Fruit fly (Drosophila melanogaster) S2 (cell line): ENCODE results near the gene Cka.

Source experiments
- CG8478 ChIP-seq: fragments of >200 bp; optimal IDR thresholded peaks from 2 replicates; lab custom pipeline; 2018
- CTCF ChIP-seq, 2 experiments: fragments of >200 bp; optimal IDR thresholded peaks; 2 replicates each; lab custom pipeline; 2018

Gene Cka

dm6 chr2L:7998080-7998457 is 32.5 kb upstream of the Cka start, which contains the start of gene CG7227:
Gene CG7227, minus strand, starts transcription at chr2L:7998151.
- TF ChIP-seq CG8478 (no peak), CTCF (optimal IDR thresholded peaks at IDR 0.05; lab: Kevin White, UChicago) (no peak)

dm6 chr2L:7998655-7999054 is 31.9 kb upstream of the Cka start, which contains the start of gene Sirup:
Gene Sirup, plus strand, starts transcription at chr2L:7998869.
- TF ChIP-seq CTCF (optimal IDR thresholded peaks at IDR 0.05; lab: Kevin White, UChicago) = peak; percentile 65 to 73
- no peak for TF ChIP-seq CG8478

dm6 chr2L:8000578-8001040 is 29.9 kb upstream of the Cka start:
- TF ChIP-seq CG8478 (no peak), CTCF (optimal IDR thresholded peaks at IDR 0.05; lab: Kevin White, UChicago) (no peak)

- TF ChIP-seq CG8478 (no peak), CTCF (optimal IDR thresholded peaks at IDR 0.05; lab: Kevin White, UChicago) (no peak)
Measured at dm6 chr2L:8001694-8002627, 28.6 kb upstream of the Cka start.

- TF ChIP-seq CTCF (optimal IDR thresholded peaks at IDR 0.05; lab: Kevin White, UChicago) = no peak
- no peak for TF ChIP-seq CG8478
Measured at dm6 chr2L:8004072-8004471, 26.4 kb upstream of the Cka start, which contains the start of gene Wwox. Gene Wwox, minus strand, starts transcription at chr2L:8004286.

dm6 chr2L:8006038-8006437 is 24.5 kb upstream of the Cka start:
- no peak for TF ChIP-seq CTCF (optimal IDR thresholded peaks at IDR 0.05; lab: Kevin White, UChicago)
- TF ChIP-seq CG8478 = no peak

- TF ChIP-seq CTCF (optimal IDR thresholded peaks at IDR 0.05; lab: Kevin White, UChicago) (no peak), CG8478 (no peak)
Measured at dm6 chr2L:8007160-8007876, 23.2 kb upstream of the Cka start, which contains the start of gene Spn28Dc. Gene Spn28Dc, minus strand, starts transcription at chr2L:8007210.

dm6 chr2L:8009283-8010211 is 21.0 kb upstream of the Cka start, which contains the start of gene CG12560:
Gene CG12560, minus strand, starts transcription at chr2L:8009477.
- TF ChIP-seq CG8478 = no peak
- TF ChIP-seq CTCF (optimal IDR thresholded peaks at IDR 0.05; lab: Kevin White, UChicago) = no peak

- TF ChIP-seq CG8478 (no peak), CTCF (optimal IDR thresholded peaks at IDR 0.05; lab: Kevin White, UChicago) (no peak)
Measured at dm6 chr2L:8010602-8011455, 19.7 kb upstream of the Cka start, which contains the start of the genes Glyat and Tg. Gene Glyat, minus strand, starts transcription at chr2L:8010652. Gene Tg, plus strand, starts transcription at chr2L:8011405.

dm6 chr2L:8012551-8012950 is 18.0 kb upstream of the Cka start:
- TF ChIP-seq CTCF (optimal IDR thresholded peaks at IDR 0.05; lab: Kevin White, UChicago) (no peak), CG8478 (no peak)

dm6 chr2L:8024325-8024724 is 6.2 kb upstream of the Cka start:
- peak; percentile 76 to 80 for TF ChIP-seq CTCF (optimal IDR thresholded peaks at IDR 0.05; lab: Kevin White, UChicago)
- TF ChIP-seq CG8478 = no peak

dm6 chr2L:8029160-8029852 is 1.2 kb upstream of the Cka start, which contains the start of gene baf:
Gene baf, plus strand, starts transcription at chr2L:8029462.
- TF ChIP-seq CTCF (optimal IDR thresholded peaks at IDR 0.05; lab: Kevin White, UChicago) = peak; percentile 22 to 40
- TF ChIP-seq CG8478 = no peak

dm6 chr2L:8030102-8030501 is 419 bp upstream of the Cka start:
- TF ChIP-seq CTCF (optimal IDR thresholded peaks at IDR 0.05; lab: Kevin White, UChicago) (no peak), CG8478 (no peak)
